Worm (Caenorhabditis elegans) whole organism, L1 larva: ENCODE data around the gene rpy-1.

Experiments used
- ceh-90 ChIP-seq: sonication (generic microtip); optimal IDR thresholded peaks from 2 replicates; lab custom pipeline; 2016; ENCODE audit warnings: missing genetic modification characterization, missing compliant biosample characterization
- dpl-1 ChIP-seq, 3 experiments: fragments of 150-350 bp in 2 of 3; sonication (generic microtip) in 1 of 3; optimal IDR thresholded peaks; 2 replicates each; lab custom pipeline; 2014 to 2017; ENCODE audit warnings: missing biosample characterization in 3 of 3, missing genetic modification characterization in 3 of 3, missing genetic modification reagents in 3 of 3
- fkh-10 ChIP-seq: sonication (generic microtip); optimal IDR thresholded peaks from 2 replicates; lab custom pipeline; 2017; ENCODE audit warnings: missing biosample characterization, missing genetic modification reagents, missing genetic modification characterization
- fkh-4 ChIP-seq: sonication (generic microtip); optimal IDR thresholded peaks from 2 replicates; lab custom pipeline; 2016; ENCODE audit warnings: missing compliant biosample characterization, missing genetic modification characterization, borderline replicate concordance
- fos-1 ChIP-seq: fragments of 150-350 bp; optimal IDR thresholded peaks from 2 replicates; lab custom pipeline; 2014; ENCODE audit warnings: missing biosample characterization, missing genetic modification characterization
- mep-1 ChIP-seq: fragments of 150-350 bp; optimal IDR thresholded peaks from 2 replicates; lab custom pipeline; 2014; ENCODE audit warnings: missing biosample characterization, missing genetic modification characterization
- nhr-11 ChIP-seq: fragments of 150-350 bp; optimal IDR thresholded peaks from 2 replicates; lab custom pipeline; 2014; ENCODE audit warnings: missing biosample characterization, missing genetic modification characterization
- nhr-237 ChIP-seq: fragments of 150-350 bp; optimal IDR thresholded peaks from 2 replicates; lab custom pipeline; 2014; ENCODE audit warnings: missing biosample characterization, missing genetic modification characterization
- nhr-47 ChIP-seq: sonication (generic microtip); optimal IDR thresholded peaks from 2 replicates; lab custom pipeline; 2016; ENCODE audit warnings: mild to moderate bottlenecking, missing genetic modification characterization, moderate library complexity, missing compliant biosample characterization
- nhr-76 ChIP-seq: sonication (generic microtip); optimal IDR thresholded peaks from 2 replicates; lab custom pipeline; 2017; ENCODE audit warnings: missing biosample characterization, missing genetic modification characterization

DNA sequence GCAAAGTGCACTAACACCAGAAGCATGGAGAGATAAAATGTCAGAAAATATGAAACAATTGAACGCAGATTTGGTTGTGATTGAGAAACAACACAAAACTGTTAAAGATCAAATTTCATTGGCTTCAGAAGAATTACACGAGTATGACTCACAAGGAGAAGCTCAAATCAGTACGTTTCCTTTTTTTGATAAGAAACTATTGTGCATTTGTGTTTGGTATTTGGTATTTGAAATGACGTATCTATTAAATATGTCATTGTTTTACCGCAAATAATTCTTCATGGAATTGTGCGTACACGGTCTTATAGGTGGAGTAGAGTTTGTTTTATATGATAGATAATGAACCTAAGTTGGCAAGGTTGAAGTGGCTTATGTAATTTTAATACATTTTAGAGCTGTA lies 24.0 kb downstream of the rpy-1 start:
- TF ChIP-seq fkh-10 (no peak), fkh-4 (tag; lab: Kevin White, UChicago) (no peak), ceh-90 (tag; lab: Kevin White, UChicago) (no peak), fos-1 (tag; lab: Kevin White, UChicago) (no peak), dpl-1 (GFP tag; optimal IDR thresholded peaks at IDR 0.05; lab: Kevin White, UChicago) (no peak), nhr-237 (no peak), nhr-47 (tag; lab: Kevin White, UChicago) (no peak), nhr-76 (tag; lab: Kevin White, UChicago) (no peak), mep-1 (tag; lab: Kevin White, UChicago) (no peak), nhr-11 (no peak)
